Worm (Caenorhabditis elegans) whole organism, midembryonic: ENCODE data around the gene mog-2.

ENCODE experiments used
- T22C8.4 ChIP-seq: fragments of 200-800 bp; sonication (Bioruptor generic); IDR thresholded peaks from 2 replicates; pipeline ENCODE4 v1.3.6; 2022; ENCODE audit warnings: missing genetic modification characterization, missing compliant biosample characterization
- cog-1 ChIP-seq: sonication (generic microtip); optimal IDR thresholded peaks from 2 replicates; lab custom pipeline; 2016; ENCODE audit warnings: missing genetic modification characterization, missing compliant biosample characterization
- flt-1 ChIP-seq: fragments of 200-800 bp; sonication (Bioruptor generic); IDR thresholded peaks from 2 replicates; pipeline ENCODE4 v1.3.6; 2022; ENCODE audit warnings: missing genetic modification characterization, missing compliant biosample characterization
- med-1 ChIP-seq: sonication (generic microtip); optimal IDR thresholded peaks from 2 replicates; lab custom pipeline; 2017; ENCODE audit warnings: missing genetic modification characterization, mild to moderate bottlenecking, missing compliant biosample characterization, antibody characterized with exemption, missing genetic modification reagents; ENCODE audit not compliant: insufficient read depth
- ref-1 ChIP-seq: fragments of 200-800 bp; sonication (Bioruptor generic); conservative IDR thresholded peaks from 2 replicates; pipeline ENCODE4 v1.3.6; 2022; ENCODE audit warnings: missing genetic modification reagents, missing genetic modification characterization, missing compliant biosample characterization
- tab-1 ChIP-seq: fragments of 200-800 bp; sonication (Bioruptor generic); IDR thresholded peaks from 2 replicates; pipeline ENCODE4 v1.3.6; 2022; ENCODE audit warnings: missing genetic modification characterization, missing compliant biosample characterization
- ztf-29 ChIP-seq: fragments of 200-800 bp; sonication (Bioruptor generic); IDR thresholded peaks from 2 replicates; pipeline ENCODE4 v1.3.6; 2022; ENCODE audit warnings: missing genetic modification reagents, missing genetic modification characterization, missing compliant biosample characterization

ce11 chrII:4337731-4338130 is 13.6 kb downstream of the mog-2 start:
- TF ChIP-seq flt-1 (GFP tag; lab: Robert Waterston, UW) = no peak
- TF ChIP-seq ref-1 (GFP tag; lab: Robert Waterston, UW) = no peak
- no peak for TF ChIP-seq tab-1 (GFP tag; lab: Robert Waterston, UW)
- no peak for TF ChIP-seq ztf-29 (GFP tag; lab: Robert Waterston, UW)
- TF ChIP-seq med-1 (GFP tag; lab: Kevin White, UChicago) = no peak
- TF ChIP-seq cog-1 (tag; lab: Kevin White, UChicago) = no peak
- no peak for TF ChIP-seq T22C8.4
